Fruit fly (Drosophila melanogaster) whole organism, embryonic: ENCODE measurements around the gene CG10638.

Source experiments
- Antp ChIP-seq: fragments of 200-800 bp; sonication (Bioruptor generic); optimal IDR thresholded peaks from 3 replicates; lab custom pipeline; 2016; ENCODE audit warnings: missing biosample characterization, missing genetic modification characterization
- Blimp-1 ChIP-seq: fragments of 200-800 bp; sonication (Bioruptor generic); optimal IDR thresholded peaks from 3 replicates; lab custom pipeline; 2018; ENCODE audit warnings: missing biosample characterization, missing genetic modification characterization, mild to moderate bottlenecking, moderate library complexity, missing genetic modification reagents
- BtbVII ChIP-seq: fragments of 200-800 bp; sonication (Bioruptor generic); optimal IDR thresholded peaks from 3 replicates; lab custom pipeline; 2017; ENCODE audit warnings: missing biosample characterization, mild to moderate bottlenecking, missing genetic modification characterization
- CG11085 ChIP-seq: fragments of 200-800 bp; sonication (Bioruptor generic); IDR thresholded peaks from 2 replicates; pipeline ENCODE4 v1.3.6; 2022; ENCODE audit warnings: missing biosample characterization, missing genetic modification characterization
- CG11093 ChIP-seq: fragments of 200-800 bp; sonication (Bioruptor generic); IDR thresholded peaks from 3 replicates; pipeline ENCODE4 v1.3.6; 2022; ENCODE audit warnings: missing biosample characterization, missing genetic modification characterization
- CG11695 ChIP-seq: fragments of 200-800 bp; sonication (Bioruptor generic); IDR thresholded peaks from 3 replicates; pipeline ENCODE4 v1.3.6; 2022; ENCODE audit warnings: missing biosample characterization, missing genetic modification characterization
- CG12769 ChIP-seq: fragments of 200-800 bp; sonication (Bioruptor generic); optimal IDR thresholded peaks from 2 replicates; lab custom pipeline; 2019; ENCODE audit warnings: missing biosample characterization, mild to moderate bottlenecking, missing genetic modification characterization, moderate library complexity
- CG13424 ChIP-seq: fragments of 200-800 bp; sonication (Bioruptor generic); optimal IDR thresholded peaks from 2 replicates; lab custom pipeline; 2019; ENCODE audit warnings: missing biosample characterization, mild to moderate bottlenecking, missing genetic modification characterization, moderate library complexity
- CG15696 ChIP-seq: fragments of 200-800 bp; sonication (Bioruptor generic); optimal IDR thresholded peaks from 2 replicates; lab custom pipeline; 2019; ENCODE audit warnings: missing biosample characterization, mild to moderate bottlenecking, missing genetic modification characterization, moderate library complexity
- CG1602 ChIP-seq: fragments of 200-800 bp; sonication (Bioruptor generic); optimal IDR thresholded peaks from 3 replicates; lab custom pipeline; 2016; ENCODE audit warnings: missing biosample characterization, missing genetic modification characterization
- CG16815 ChIP-seq: fragments of 200-800 bp; sonication (Bioruptor generic); optimal IDR thresholded peaks from 3 replicates; lab custom pipeline; 2017; ENCODE audit warnings: missing biosample characterization, mild to moderate bottlenecking, missing genetic modification characterization
- CG18262 ChIP-seq: fragments of 200-800 bp; optimal IDR thresholded peaks from 3 replicates; lab custom pipeline; 2019; ENCODE audit warnings: missing biosample characterization, mild to moderate bottlenecking, missing genetic modification characterization, moderate library complexity
- CG2116 ChIP-seq: fragments of 200-800 bp; sonication (Bioruptor generic); optimal IDR thresholded peaks from 3 replicates; lab custom pipeline; 2018; ENCODE audit warnings: missing biosample characterization, mild to moderate bottlenecking, missing genetic modification characterization
- CG32532 ChIP-seq: fragments of 200-800 bp; sonication (Bioruptor generic); IDR thresholded peaks from 2 replicates; pipeline ENCODE4 v1.3.6; 2022; ENCODE audit warnings: missing biosample characterization, missing genetic modification characterization
- CG3995 ChIP-seq: fragments of 200-800 bp; sonication (Bioruptor generic); optimal IDR thresholded peaks from 3 replicates; lab custom pipeline; 2016; ENCODE audit warnings: missing biosample characterization, missing genetic modification characterization
- CG6175 ChIP-seq: fragments of 200-800 bp; sonication (Bioruptor generic); IDR thresholded peaks from 3 replicates; pipeline ENCODE4 v1.3.6; 2022; ENCODE audit warnings: missing biosample characterization, missing genetic modification characterization
- CG6689 ChIP-seq: fragments of 200-800 bp; sonication (Bioruptor generic); IDR thresholded peaks from 2 replicates; pipeline ENCODE4 v1.3.6; 2022; ENCODE audit warnings: missing biosample characterization, missing genetic modification characterization
- CG6854 ChIP-seq: fragments of 200-800 bp; sonication (Bioruptor generic); optimal IDR thresholded peaks from 3 replicates; lab custom pipeline; 2017; ENCODE audit warnings: missing biosample characterization, mild to moderate bottlenecking, missing genetic modification characterization
- CG7839 ChIP-seq: fragments of 200-800 bp; sonication (Bioruptor generic); optimal IDR thresholded peaks from 3 replicates; lab custom pipeline; 2018; ENCODE audit warnings: missing biosample characterization, mild to moderate bottlenecking, missing genetic modification characterization, moderate library complexity
- CG7928 ChIP-seq: fragments of 200-800 bp; sonication (Bioruptor generic); optimal IDR thresholded peaks from 2 replicates; lab custom pipeline; 2017; ENCODE audit warnings: missing biosample characterization, mild to moderate bottlenecking, missing genetic modification characterization
- CG9215 ChIP-seq: fragments of 200-800 bp; sonication (Bioruptor generic); IDR thresholded peaks from 2 replicates; pipeline ENCODE4 v1.3.6; 2022; ENCODE audit warnings: missing biosample characterization, missing genetic modification characterization
- CG9727 ChIP-seq: fragments of 200-800 bp; sonication (Bioruptor generic); optimal IDR thresholded peaks from 3 replicates; lab custom pipeline; 2017; ENCODE audit warnings: missing biosample characterization, mild to moderate bottlenecking, missing genetic modification characterization
- CoRest ChIP-seq: fragments of 200-800 bp; sonication (Bioruptor generic); optimal IDR thresholded peaks from 3 replicates; lab custom pipeline; 2018; ENCODE audit warnings: missing biosample characterization, mild to moderate bottlenecking, missing genetic modification characterization, moderate library complexity
- D19B ChIP-seq: fragments of 200-800 bp; sonication (Bioruptor generic); optimal IDR thresholded peaks from 2 replicates; lab custom pipeline; 2017; ENCODE audit warnings: missing biosample characterization, mild to moderate bottlenecking, missing genetic modification characterization
- ERR ChIP-seq: fragments of 200-800 bp; sonication (Bioruptor generic); optimal IDR thresholded peaks from 2 replicates; lab custom pipeline; 2016; ENCODE audit warnings: missing biosample characterization, missing genetic modification characterization
- Hey ChIP-seq: fragments of 200-800 bp; sonication (Bioruptor generic); optimal IDR thresholded peaks from 3 replicates; lab custom pipeline; 2018; ENCODE audit warnings: missing biosample characterization, mild to moderate bottlenecking, missing genetic modification characterization
- HmgZ ChIP-seq: fragments of 200-800 bp; sonication (Bioruptor generic); optimal IDR thresholded peaks from 2 replicates; lab custom pipeline; 2018; ENCODE audit warnings: missing biosample characterization, mild to moderate bottlenecking, missing genetic modification characterization
- Hr51 ChIP-seq, 2 experiments: fragments of 200-800 bp; sonication (Bioruptor generic); optimal IDR thresholded peaks; 2 replicates in 1 of 2; 3 replicates in 1 of 2; lab custom pipeline; 2016 to 2018; ENCODE audit warnings: missing biosample characterization in 2 of 2, missing genetic modification characterization in 2 of 2, mild to moderate bottlenecking in 1 of 2, moderate library complexity in 1 of 2
- Med ChIP-seq: fragments of 200-800 bp; sonication (Bioruptor generic); peaks from one replicate; lab custom pipeline; 2016; ENCODE audit warnings: missing biosample characterization, missing genetic modification characterization, mild to moderate bottlenecking, inconsistent platforms, moderate library complexity
- Mes4 ChIP-seq: fragments of 200-800 bp; sonication (Bioruptor generic); optimal IDR thresholded peaks from 2 replicates; lab custom pipeline; 2016; ENCODE audit warnings: missing biosample characterization, missing genetic modification characterization
- Nf-YA ChIP-seq: fragments of 200-800 bp; sonication (Bioruptor generic); IDR thresholded peaks from 2 replicates; pipeline ENCODE4 v1.3.6; 2022; ENCODE audit warnings: missing biosample characterization, missing genetic modification characterization
- PHDP ChIP-seq: fragments of 200-800 bp; sonication (Bioruptor generic); optimal IDR thresholded peaks from 3 replicates; lab custom pipeline; 2018; ENCODE audit warnings: missing biosample characterization, mild to moderate bottlenecking, missing genetic modification characterization, moderate library complexity
- Side ChIP-seq: fragments of 200-800 bp; sonication (Bioruptor generic); optimal IDR thresholded peaks from 2 replicates; lab custom pipeline; 2016; ENCODE audit warnings: missing biosample characterization, missing genetic modification characterization
- Xbp1 ChIP-seq: fragments of 200-800 bp; sonication (Bioruptor generic); optimal IDR thresholded peaks from 3 replicates; lab custom pipeline; 2016; ENCODE audit warnings: missing biosample characterization, mild to moderate bottlenecking, missing genetic modification characterization
- ab ChIP-seq: fragments of 200-800 bp; sonication (Bioruptor generic); optimal IDR thresholded peaks from 2 replicates; lab custom pipeline; 2016; ENCODE audit warnings: missing biosample characterization, missing genetic modification characterization
- bsh ChIP-seq, 2 experiments: fragments of 200-800 bp; sonication (Bioruptor generic); optimal IDR thresholded peaks; 2 replicates each; lab custom pipeline; 2017 to 2018; ENCODE audit warnings: mild to moderate bottlenecking in 2 of 2, missing biosample characterization in 2 of 2, missing genetic modification characterization in 2 of 2, moderate library complexity in 1 of 2
- btn ChIP-seq: fragments of 200-800 bp; sonication (Bioruptor generic); optimal IDR thresholded peaks from 2 replicates; lab custom pipeline; 2016; ENCODE audit warnings: missing biosample characterization, missing genetic modification characterization
- cas ChIP-seq: fragments of 200-800 bp; sonication (Bioruptor generic); IDR thresholded peaks from 2 replicates; pipeline ENCODE4 v1.3.6; 2022; ENCODE audit warnings: missing biosample characterization, missing genetic modification characterization
- chinmo ChIP-seq: fragments of 200-800 bp; sonication (Bioruptor generic); IDR thresholded peaks from 4 replicates; pipeline ENCODE4 v1.3.6; 2022; ENCODE audit warnings: missing biosample characterization, missing genetic modification characterization; ENCODE audit not compliant: partially characterized antibody
- dan ChIP-seq: fragments of 200-800 bp; sonication (Bioruptor generic); IDR thresholded peaks from 2 replicates; pipeline ENCODE4 v1.3.6; 2022; ENCODE audit warnings: missing biosample characterization, missing genetic modification characterization
- insv ChIP-seq, 2 experiments: fragments of 200-800 bp; sonication (Bioruptor generic); optimal IDR thresholded peaks; 3 replicates each; lab custom pipeline; 2016 to 2018; ENCODE audit warnings: missing biosample characterization in 2 of 2, missing genetic modification characterization in 2 of 2
- jumu ChIP-seq: fragments of 200-800 bp; sonication (Bioruptor generic); optimal IDR thresholded peaks from 3 replicates; lab custom pipeline; 2016; ENCODE audit warnings: missing biosample characterization, missing genetic modification characterization
- lab ChIP-seq: fragments of 200-800 bp; sonication (Bioruptor generic); optimal IDR thresholded peaks from 3 replicates; lab custom pipeline; 2017; ENCODE audit warnings: missing biosample characterization, missing genetic modification characterization, mild to moderate bottlenecking, moderate library complexity, missing genetic modification reagents
- sna ChIP-seq: fragments of 200-800 bp; sonication (Bioruptor generic); IDR thresholded peaks from 2 replicates; pipeline ENCODE4 v1.3.6; 2022; ENCODE audit warnings: missing biosample characterization, missing genetic modification characterization; ENCODE audit not compliant: partially characterized antibody
- sqz ChIP-seq: fragments of 200-800 bp; sonication (Bioruptor generic); optimal IDR thresholded peaks from 3 replicates; lab custom pipeline; 2018; ENCODE audit warnings: missing biosample characterization, mild to moderate bottlenecking, missing genetic modification characterization
- sug ChIP-seq: fragments of 200-800 bp; optimal IDR thresholded peaks from 2 replicates; lab custom pipeline; 2019; ENCODE audit warnings: missing biosample characterization, mild to moderate bottlenecking, missing genetic modification characterization, moderate library complexity
- tna ChIP-seq: fragments of 200-800 bp; sonication (Bioruptor generic); IDR thresholded peaks from 2 replicates; pipeline ENCODE4 v1.3.6; 2022; ENCODE audit warnings: missing biosample characterization, missing genetic modification characterization; ENCODE audit not compliant: partially characterized antibody
- toy ChIP-seq: fragments of 200-800 bp; sonication (Bioruptor generic); IDR thresholded peaks from 2 replicates; pipeline ENCODE4 v1.3.6; 2022; ENCODE audit warnings: missing biosample characterization, missing genetic modification characterization
- zen2 ChIP-seq: fragments of 200-800 bp; sonication (Bioruptor generic); IDR thresholded peaks from 3 replicates; pipeline ENCODE4 v1.3.6; 2022; ENCODE audit warnings: missing biosample characterization, missing genetic modification characterization; ENCODE audit not compliant: partially characterized antibody

CG10638 gene

DNA sequence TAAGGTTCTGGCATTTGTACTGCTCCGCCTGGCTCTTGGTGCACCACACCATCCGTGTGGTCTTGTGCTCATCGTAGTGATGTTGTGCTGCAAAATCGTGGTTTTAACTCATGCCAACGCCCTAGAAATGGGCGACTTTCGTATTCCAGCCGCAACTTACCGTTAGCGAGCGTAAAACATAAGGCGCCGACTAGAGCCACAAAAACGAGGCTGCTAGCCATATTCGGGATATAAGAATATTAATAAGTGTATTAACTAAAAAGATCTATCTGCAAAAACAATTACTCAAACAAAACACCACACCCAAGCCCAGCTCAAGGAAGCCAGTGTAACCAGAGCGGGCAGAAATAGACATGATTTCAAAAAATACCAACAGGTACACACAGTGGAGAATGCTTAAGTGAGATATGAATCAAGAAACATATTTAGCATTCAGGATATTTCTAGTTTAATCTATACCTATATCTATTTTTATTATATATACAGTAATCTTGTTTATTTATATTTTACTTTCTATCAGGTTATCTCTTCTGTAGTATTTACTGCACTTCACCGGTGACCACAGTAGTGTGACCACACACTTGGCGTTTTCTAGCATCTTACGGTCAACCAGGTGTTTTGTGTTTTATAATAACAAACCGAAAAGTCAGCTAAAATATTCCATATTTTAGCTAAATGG, 32.4 kb upstream of the CG10638 start, which contains the start of the genes Tsf2 and CG34242 (continued):
- TF ChIP-seq btn (no peak), CG11093 (GFP tag; lab: Robert Waterston, UW) (peak; percentile 75; the same call in 2 of the 3 replicates), dan (peak; percentile 84), insv (GFP tag; optimal IDR thresholded peaks at IDR 0.05; lab: Kevin White, UChicago) (no peak), ERR (GFP tag; lab: Kevin White, UChicago) (no peak), CG32532 (GFP tag; lab: Robert Waterston, UW) (peak; percentile 93), Xbp1 (GFP tag; lab: Kevin White, UChicago) (no peak), CG18262 (tag; lab: Kevin White, UChicago) (peak; percentile 85), sug (peak; percentile 77), CG9727 (no peak), PHDP (peak; percentile 6), CG12769 (no peak), Side (GFP tag; lab: Kevin White, UChicago) (no peak), sna (GFP tag; lab: Robert Waterston, UW) (no peak), CG9215 (peak; percentile 86), HmgZ (tag; lab: Kevin White, UChicago) (peak; percentile 11), D19B (no peak), CG7928 (GFP tag; lab: Kevin White, UChicago) (peak; percentile 42), CG3995 (peak; percentile 61), BtbVII (GFP tag; lab: Kevin White, UChicago) (peak; percentile 68), toy (GFP tag; lab: Robert Waterston, UW) (peak; percentile 88), CG6175 (GFP tag; lab: Robert Waterston, UW) (peak; percentile 84; the same call in 2 of the 3 replicates), Antp (no peak), Hr51 (GFP tag; optimal IDR thresholded peaks at IDR 0.05; lab: Kevin White, UChicago) (no peak), CG15696 (tag; lab: Kevin White, UChicago) (peak; percentile 57), CG1602 (GFP tag; lab: Kevin White, UChicago) (peak; percentile 3), ab (GFP tag; lab: Kevin White, UChicago) (no peak), Nf-YA (GFP tag; lab: Robert Waterston, UW) (peak; percentile 91), tna (no peak), jumu (GFP tag; lab: Kevin White, UChicago) (peak; percentile 8), bsh (GFP tag; optimal IDR thresholded peaks at IDR 0.05; lab: Kevin White, UChicago) (peak in 1 of 2 experiments; percentile 14), Hey (tag; lab: Kevin White, UChicago) (no peak), lab (peak; percentile 86), CG11085 (GFP tag; lab: Robert Waterston, UW) (peak; percentile 89), Mes4 (GFP tag; lab: Kevin White, UChicago) (no peak), Med (GFP tag; lab: Kevin White, UChicago) (peak; percentile 72), CG7839 (tag; lab: Kevin White, UChicago) (peak; percentile 52), CG13424 (tag; lab: Kevin White, UChicago) (peak; percentile 8), zen2 (no peak), CoRest (peak; percentile 67), CG16815 (GFP tag; lab: Kevin White, UChicago) (no peak), CG11695 (GFP tag; lab: Robert Waterston, UW) (peak; percentile 89), sqz (GFP tag; lab: Kevin White, UChicago) (no peak), cas (peak; percentile 84), Blimp-1 (GFP tag; lab: Kevin White, UChicago) (peak; percentile 72), CG6854 (GFP tag; lab: Kevin White, UChicago) (no peak), CG6689 (peak; percentile 97), chinmo (GFP tag; lab: Robert Waterston, UW) (no peak), CG2116 (peak; percentile 18)
